Fruit fly (Drosophila melanogaster) whole organism, prepupa: ENCODE measurements around the gene CG6470.
A peak's percentile ranks its signal among the peaks of the same experiment; 100 is the strongest.

ENCODE experiments used
- Blimp-1 ChIP-seq: fragments of 200-800 bp; sonication (Bioruptor generic); optimal IDR thresholded peaks from 3 replicates; lab custom pipeline; 2017; ENCODE audit warnings: missing biosample characterization, missing genetic modification characterization, mild to moderate bottlenecking, moderate library complexity, missing genetic modification reagents
- CG10631 ChIP-seq: fragments of 200-800 bp; sonication (Bioruptor generic); optimal IDR thresholded peaks from 2 replicates; lab custom pipeline; 2016; ENCODE audit warnings: missing biosample characterization, missing genetic modification characterization
- CG10669 ChIP-seq: fragments of 200-800 bp; sonication (Bioruptor generic); optimal IDR thresholded peaks from 3 replicates; lab custom pipeline; 2018; ENCODE audit warnings: missing biosample characterization, mild to moderate bottlenecking, missing genetic modification characterization, moderate library complexity
- CG11294 ChIP-seq: fragments of 200-800 bp; sonication (Bioruptor generic); IDR thresholded peaks from 2 replicates; pipeline ENCODE4 v1.3.6; 2022; ENCODE audit warnings: missing biosample characterization, missing genetic modification characterization
- CG11902 ChIP-seq: fragments of 200-800 bp; sonication (Bioruptor generic); optimal IDR thresholded peaks from 3 replicates; lab custom pipeline; 2016; ENCODE audit warnings: missing biosample characterization, missing genetic modification characterization
- CG1621 ChIP-seq: fragments of 200-800 bp; sonication (Bioruptor generic); optimal IDR thresholded peaks from 3 replicates; lab custom pipeline; 2018; ENCODE audit warnings: missing biosample characterization, mild to moderate bottlenecking, missing genetic modification characterization
- CG3032 ChIP-seq: fragments of 200-800 bp; optimal IDR thresholded peaks from 2 replicates; lab custom pipeline; 2019; ENCODE audit warnings: missing biosample characterization, mild to moderate bottlenecking, missing genetic modification characterization, moderate library complexity
- CG32006 ChIP-seq: fragments of 200-800 bp; sonication (Bioruptor generic); optimal IDR thresholded peaks from 3 replicates; lab custom pipeline; 2017; ENCODE audit warnings: missing biosample characterization, mild to moderate bottlenecking, missing genetic modification characterization
- CG34406 ChIP-seq: fragments of 200-800 bp; sonication (Bioruptor generic); optimal IDR thresholded peaks from 3 replicates; lab custom pipeline; 2016; ENCODE audit warnings: missing biosample characterization, missing genetic modification characterization
- CG6163 ChIP-seq: fragments of 200-800 bp; sonication (Bioruptor generic); IDR thresholded peaks from 3 replicates; pipeline ENCODE4 v1.3.6; 2022; ENCODE audit warnings: missing biosample characterization, missing genetic modification characterization
- CG6276 ChIP-seq: fragments of 200-800 bp; sonication (Bioruptor generic); optimal IDR thresholded peaks from 2 replicates; lab custom pipeline; 2017; ENCODE audit warnings: missing biosample characterization, mild to moderate bottlenecking, missing genetic modification characterization
- CG6808 ChIP-seq: fragments of 200-800 bp; sonication (Bioruptor generic); optimal IDR thresholded peaks from 3 replicates; lab custom pipeline; 2017; ENCODE audit warnings: missing biosample characterization, missing genetic modification characterization, mild to moderate bottlenecking, moderate library complexity, missing genetic modification reagents
- CG7368 ChIP-seq: fragments of 200-800 bp; sonication (Bioruptor generic); optimal IDR thresholded peaks from 3 replicates; lab custom pipeline; 2016; ENCODE audit warnings: missing biosample characterization, missing genetic modification characterization
- CG8632 ChIP-seq: fragments of 200-800 bp; sonication (Bioruptor generic); optimal IDR thresholded peaks from 3 replicates; lab custom pipeline; 2016; ENCODE audit warnings: missing biosample characterization, missing genetic modification characterization
- CG9139 ChIP-seq: fragments of 200-800 bp; sonication (Bioruptor generic); optimal IDR thresholded peaks from 3 replicates; lab custom pipeline; 2017; ENCODE audit warnings: missing biosample characterization, mild to moderate bottlenecking, missing genetic modification characterization
- Eip75B ChIP-seq: fragments of 200-800 bp; sonication (Bioruptor generic); optimal IDR thresholded peaks from 3 replicates; lab custom pipeline; 2016; ENCODE audit warnings: missing biosample characterization, missing genetic modification characterization
- Eip78C ChIP-seq: fragments of 200-800 bp; sonication (Bioruptor generic); peaks from one replicate; lab custom pipeline; 2016; ENCODE audit warnings: missing biosample characterization, missing genetic modification characterization
- Ets21C ChIP-seq: fragments of 200-800 bp; sonication (Bioruptor generic); optimal IDR thresholded peaks from 3 replicates; lab custom pipeline; 2016; ENCODE audit warnings: missing biosample characterization, missing genetic modification characterization
- Ets96B ChIP-seq: fragments of 200-800 bp; optimal IDR thresholded peaks from 2 replicates; lab custom pipeline; 2019; ENCODE audit warnings: missing biosample characterization, mild to moderate bottlenecking, missing genetic modification characterization, moderate library complexity
- Gug ChIP-seq: fragments of 200-800 bp; sonication (Bioruptor generic); IDR thresholded peaks from 2 replicates; pipeline ENCODE4 v1.3.6; 2022; ENCODE audit warnings: missing biosample characterization, missing genetic modification characterization
- Hr38 ChIP-seq: sonication (Bioruptor generic); optimal IDR thresholded peaks from 2 replicates; lab custom pipeline; 2016; ENCODE audit warnings: missing biosample characterization, missing genetic modification characterization
- Hr39 ChIP-seq: fragments of 200-800 bp; sonication (Bioruptor generic); optimal IDR thresholded peaks from 2 replicates; lab custom pipeline; 2016; ENCODE audit warnings: missing biosample characterization, missing genetic modification characterization
- Lpt ChIP-seq: fragments of 200-800 bp; sonication (Bioruptor generic); optimal IDR thresholded peaks from 3 replicates; lab custom pipeline; 2016; ENCODE audit warnings: missing biosample characterization, missing genetic modification characterization
- Met ChIP-seq: fragments of 200-800 bp; sonication (Bioruptor generic); optimal IDR thresholded peaks from 3 replicates; lab custom pipeline; 2016; ENCODE audit warnings: missing biosample characterization, missing genetic modification characterization
- OdsH ChIP-seq: fragments of 200-800 bp; sonication (Bioruptor generic); optimal IDR thresholded peaks from 3 replicates; lab custom pipeline; 2016; ENCODE audit warnings: missing biosample characterization, missing genetic modification characterization
- Smox ChIP-seq: fragments of 200-800 bp; sonication (Bioruptor generic); optimal IDR thresholded peaks from 3 replicates; lab custom pipeline; 2016; ENCODE audit warnings: missing biosample characterization, missing genetic modification characterization
- Sox102F ChIP-seq: fragments of 200-800 bp; sonication (Bioruptor generic); optimal IDR thresholded peaks from 2 replicates; lab custom pipeline; 2016; ENCODE audit warnings: missing biosample characterization, mild to moderate bottlenecking, missing genetic modification characterization
- achi ChIP-seq: fragments of 200-800 bp; sonication (Bioruptor generic); optimal IDR thresholded peaks from 3 replicates; lab custom pipeline; 2016; ENCODE audit warnings: missing biosample characterization, missing genetic modification characterization
- acj6 ChIP-seq: fragments of 200-800 bp; sonication (Bioruptor generic); optimal IDR thresholded peaks from 3 replicates; lab custom pipeline; 2016; ENCODE audit warnings: missing biosample characterization, missing genetic modification characterization
- dsx ChIP-seq: fragments of 200-800 bp; optimal IDR thresholded peaks from 3 replicates; lab custom pipeline; 2019; ENCODE audit warnings: missing biosample characterization, mild to moderate bottlenecking, missing genetic modification characterization, moderate library complexity; ENCODE audit not compliant: poor library complexity, severe bottlenecking
- eg ChIP-seq: fragments of 200-800 bp; sonication (Bioruptor generic); IDR thresholded peaks from 3 replicates; pipeline ENCODE4 v1.3.6; 2022; ENCODE audit warnings: missing biosample characterization, missing genetic modification characterization
- esn ChIP-seq: fragments of 200-800 bp; sonication (Bioruptor generic); optimal IDR thresholded peaks from 2 replicates; lab custom pipeline; 2016; ENCODE audit warnings: missing biosample characterization, mild to moderate bottlenecking, missing genetic modification characterization, moderate library complexity
- fd59A ChIP-seq: fragments of 200-800 bp; sonication (Bioruptor generic); optimal IDR thresholded peaks from 2 replicates; lab custom pipeline; 2017; ENCODE audit warnings: missing biosample characterization, mild to moderate bottlenecking, missing genetic modification characterization, missing genetic modification reagents
- lz ChIP-seq: fragments of 200-800 bp; sonication (Bioruptor generic); optimal IDR thresholded peaks from 3 replicates; lab custom pipeline; 2016; ENCODE audit warnings: missing biosample characterization, missing genetic modification characterization
- net ChIP-seq: fragments of 200-800 bp; sonication (Bioruptor generic); optimal IDR thresholded peaks from 3 replicates; lab custom pipeline; 2016; ENCODE audit warnings: missing biosample characterization, missing genetic modification characterization
- spab ChIP-seq: fragments of 200-800 bp; sonication (Bioruptor generic); optimal IDR thresholded peaks from 2 replicates; lab custom pipeline; 2017; ENCODE audit warnings: missing biosample characterization, mild to moderate bottlenecking, missing genetic modification characterization, missing genetic modification reagents
- ss ChIP-seq, 2 experiments: fragments of 200-800 bp; sonication (Bioruptor generic); optimal IDR thresholded peaks; 2 replicates in 1 of 2; 3 replicates in 1 of 2; lab custom pipeline; 2017 to 2018; ENCODE audit warnings: mild to moderate bottlenecking in 2 of 2, missing biosample characterization in 2 of 2, missing genetic modification characterization in 2 of 2, moderate library complexity in 1 of 2
- svp ChIP-seq: fragments of 200-800 bp; sonication (Bioruptor generic); peaks from one replicate; lab custom pipeline; 2016; ENCODE audit warnings: missing biosample characterization, missing genetic modification characterization
- topi ChIP-seq: fragments of 200-800 bp; sonication (Bioruptor generic); optimal IDR thresholded peaks from 3 replicates; lab custom pipeline; 2016; ENCODE audit warnings: missing biosample characterization, missing genetic modification characterization
- vri ChIP-seq: fragments of 200-800 bp; sonication (Bioruptor generic); optimal IDR thresholded peaks from 3 replicates; lab custom pipeline; 2016; ENCODE audit warnings: missing biosample characterization, mild to moderate bottlenecking, missing genetic modification characterization

CG6470 gene

dm6 chrX:18538204-18538864 lies 23.7 kb upstream of the CG6470 start (continued):
- no peak for TF ChIP-seq Hr38 (GFP tag; lab: Kevin White, UChicago)
- TF ChIP-seq Hr39 (GFP tag; lab: Kevin White, UChicago): peak; percentile 61
- peak; percentile 53 for TF ChIP-seq CG1621 (tag; lab: Kevin White, UChicago)
- no peak for TF ChIP-seq CG11294 (GFP tag; lab: Robert Waterston, UW)
- peak; percentile 52 for TF ChIP-seq Sox102F (GFP tag; lab: Kevin White, UChicago)
- TF ChIP-seq net (GFP tag; lab: Kevin White, UChicago): peak; percentile 62
- peak; percentile 40 for TF ChIP-seq achi (GFP tag; lab: Kevin White, UChicago)
- TF ChIP-seq eg (GFP tag; lab: Robert Waterston, UW): 0 out of 3 replicates have a peak, but pooled peaks have one; percentile 28
- peak; percentile 75 for TF ChIP-seq OdsH (GFP tag; lab: Kevin White, UChicago)
- TF ChIP-seq CG7368 (GFP tag; lab: Kevin White, UChicago): peak; percentile 59
- TF ChIP-seq CG32006 (GFP tag; lab: Kevin White, UChicago): peak; percentile 57
- TF ChIP-seq CG6276 (GFP tag; lab: Kevin White, UChicago): peak; percentile 42
- peak; percentile 60 for TF ChIP-seq CG11902 (GFP tag; lab: Kevin White, UChicago)
- peak; percentile 63 for TF ChIP-seq Smox (GFP tag; lab: Kevin White, UChicago)
- TF ChIP-seq topi: peak; percentile 64
- no peak for TF ChIP-seq Lpt
- peak; percentile 4 for TF ChIP-seq vri (GFP tag; lab: Kevin White, UChicago)
- peak; percentile 55 for TF ChIP-seq acj6
- peak; percentile 71 for TF ChIP-seq CG3032 (tag; lab: Kevin White, UChicago)
- no peak for TF ChIP-seq Gug (GFP tag; lab: Robert Waterston, UW)
- TF ChIP-seq CG6163 (GFP tag; lab: Robert Waterston, UW): peak; percentile 52; the same call in 1 of the 3 replicates
- peak; percentile 53 for TF ChIP-seq Ets21C (GFP tag; lab: Kevin White, UChicago)
- TF ChIP-seq svp (GFP tag; lab: Kevin White, UChicago): peak; percentile 87
- peak; percentile 68 for TF ChIP-seq CG8632 (GFP tag; lab: Kevin White, UChicago)
- TF ChIP-seq esn (GFP tag; lab: Kevin White, UChicago): peak; percentile 63
- peak; percentile 54 for TF ChIP-seq dsx (GFP tag; lab: Kevin White, UChicago)
- TF ChIP-seq Eip78C (GFP tag; lab: Kevin White, UChicago): peak; percentile 88
- peak; percentile 26 for TF ChIP-seq Blimp-1 (GFP tag; lab: Kevin White, UChicago)
- TF ChIP-seq CG9139 (GFP tag; lab: Kevin White, UChicago): no peak

dm6 chrX:18537066-18537759 lies 22.5 kb upstream of the CG6470 start:
- TF ChIP-seq CG34406 (GFP tag; lab: Kevin White, UChicago) (peak; percentile 1), ss (GFP tag; optimal IDR thresholded peaks at IDR 0.05; lab: Kevin White, UChicago) (peak; percentile 24 to 80), lz (GFP tag; lab: Kevin White, UChicago) (peak; percentile 1), Met (GFP tag; lab: Kevin White, UChicago) (peak; percentile 21), CG3032 (tag; lab: Kevin White, UChicago) (peak; percentile 57), fd59A (GFP tag; lab: Kevin White, UChicago) (peak; percentile 52), OdsH (GFP tag; lab: Kevin White, UChicago) (peak; percentile 8), vri (GFP tag; lab: Kevin White, UChicago) (no peak), CG10631 (peak; percentile 35), Ets96B (peak; percentile 32), CG10669 (GFP tag; lab: Kevin White, UChicago) (peak; percentile 43), Eip78C (GFP tag; lab: Kevin White, UChicago) (peak; percentile 47), Ets21C (GFP tag; lab: Kevin White, UChicago) (no peak), dsx (GFP tag; lab: Kevin White, UChicago) (peak; percentile 44), CG6808 (GFP tag; lab: Kevin White, UChicago) (peak; percentile 45), svp (GFP tag; lab: Kevin White, UChicago) (peak; percentile 72), CG1621 (tag; lab: Kevin White, UChicago) (no peak), Eip75B (GFP tag; lab: Kevin White, UChicago) (no peak), spab (GFP tag; lab: Kevin White, UChicago) (peak; percentile 12), CG9139 (GFP tag; lab: Kevin White, UChicago) (no peak)
